Fruit fly (Drosophila melanogaster) whole organism, prepupa: ENCODE data around the gene Tpt.

ENCODE experiments used
- CG15336 ChIP-seq: fragments of 200-800 bp; sonication (Bioruptor generic); IDR thresholded peaks from 2 replicates; pipeline ENCODE4 v1.3.6; 2022; ENCODE audit warnings: missing biosample characterization, missing genetic modification characterization
- Gug ChIP-seq: fragments of 200-800 bp; sonication (Bioruptor generic); IDR thresholded peaks from 2 replicates; pipeline ENCODE4 v1.3.6; 2022; ENCODE audit warnings: missing biosample characterization, missing genetic modification characterization
- acj6 ChIP-seq: fragments of 200-800 bp; sonication (Bioruptor generic); optimal IDR thresholded peaks from 3 replicates; lab custom pipeline; 2016; ENCODE audit warnings: missing biosample characterization, missing genetic modification characterization
- fkh ChIP-seq: fragments of 200-800 bp; sonication (Bioruptor generic); optimal IDR thresholded peaks from 3 replicates; lab custom pipeline; 2017; ENCODE audit warnings: missing biosample characterization, mild to moderate bottlenecking, missing genetic modification characterization, moderate library complexity
- pdm3 ChIP-seq: fragments of 200-800 bp; sonication (Bioruptor generic); optimal IDR thresholded peaks from 3 replicates; lab custom pipeline; 2016; ENCODE audit warnings: missing biosample characterization, missing genetic modification characterization
- salr ChIP-seq, 2 experiments: fragments of 200-800 bp; sonication (Bioruptor generic); optimal IDR thresholded peaks; 3 replicates each; lab custom pipeline; 2016 to 2018; ENCODE audit warnings: missing biosample characterization in 2 of 2, missing genetic modification characterization in 2 of 2, mild to moderate bottlenecking in 1 of 2

DNA sequence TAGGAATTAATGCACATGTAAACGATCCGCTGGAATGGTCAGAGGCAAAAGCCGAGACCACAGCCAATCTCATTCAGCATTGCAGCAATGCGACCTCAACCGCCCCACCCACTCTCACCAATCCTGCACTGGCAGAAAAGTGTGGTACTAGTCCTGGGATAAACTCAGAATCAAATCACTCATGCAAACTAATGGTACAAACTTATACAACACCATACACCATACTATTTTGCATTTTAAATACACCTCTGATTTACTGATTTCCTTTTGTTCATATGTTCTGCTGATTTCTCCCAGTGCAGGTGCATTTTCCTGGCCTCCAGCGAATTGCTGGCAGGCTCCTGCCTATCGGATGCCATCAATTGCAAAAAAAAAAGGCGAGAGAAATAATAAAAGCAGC lies 13.9 kb upstream of the Tpt start:
- TF ChIP-seq CG15336 = peak; percentile 92
- peak; percentile 78 for TF ChIP-seq pdm3 (GFP tag; lab: Kevin White, UChicago)
- peak; percentile 73 for TF ChIP-seq acj6 (GFP tag; lab: Kevin White, UChicago)
- TF ChIP-seq salr (GFP tag; optimal IDR thresholded peaks at IDR 0.05; lab: Kevin White, UChicago) = peak; percentile 43 to 72
- TF ChIP-seq Gug (GFP tag; lab: Robert Waterston, UW) = peak; percentile 97
- no peak for TF ChIP-seq fkh
